Worm (Caenorhabditis elegans): Measurements from ENCODE around the gene unc-44.

Gene unc-44

DNA sequence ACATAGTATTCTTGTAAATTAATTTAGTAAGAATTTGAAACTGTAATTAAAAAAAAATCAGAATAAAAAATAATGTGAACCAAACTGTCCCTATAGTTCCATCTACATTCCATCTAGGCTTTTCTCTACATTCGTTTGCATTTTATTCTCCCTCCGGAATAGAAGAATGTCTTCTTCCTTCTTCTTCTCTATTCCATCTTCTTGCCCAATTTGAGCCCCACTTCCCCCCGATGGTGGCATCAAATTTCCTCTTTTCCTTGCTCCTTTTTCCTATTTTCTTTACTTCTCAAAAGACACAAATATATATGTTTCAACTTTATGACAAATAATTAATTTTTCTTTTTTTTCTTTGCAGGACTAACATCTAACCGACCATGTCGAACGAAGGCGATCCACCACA lies at the start of gene unc-44:
Gene unc-44, plus strand, starts transcription at position 356 of the 400 bp plus-strand sequence.
- TF ChIP-seq egl-27 (tag; optimal IDR thresholded peaks at IDR 0.05) (no peak), fkh-2 (tag; optimal IDR thresholded peaks at IDR 0.05) (no peak), jun-1 (tag; optimal IDR thresholded peaks at IDR 0.05) (no peak), pha-4 (tag; optimal IDR thresholded peaks at IDR 0.05) (no peak), nhr-237 (tag; optimal IDR thresholded peaks at IDR 0.05) (no peak)

DNA sequence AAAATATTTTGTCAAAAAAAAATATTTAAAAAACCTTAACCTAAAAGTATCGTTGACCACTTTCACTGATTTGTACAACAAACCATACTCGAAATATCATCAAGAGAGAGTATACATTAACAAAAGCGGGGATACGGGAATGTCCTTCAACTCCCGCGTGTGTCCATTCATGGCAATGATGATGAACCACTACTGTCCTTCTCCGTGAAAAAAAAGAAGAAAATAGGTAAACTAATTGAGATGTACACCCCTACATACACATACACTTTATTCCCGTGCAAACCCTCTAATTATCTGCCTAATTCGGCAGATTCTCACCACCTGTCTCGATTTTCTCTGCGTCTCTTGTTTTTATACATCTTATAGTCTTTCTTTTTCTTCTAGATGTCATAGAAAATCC lies 48.7 kb upstream of the unc-44 start:
- TF ChIP-seq lin-15B (tag; optimal IDR thresholded peaks at IDR 0.05) = no peak
- TF ChIP-seq ceh-16 (tag; optimal IDR thresholded peaks at IDR 0.05) = no peak
- TF ChIP-seq nhr-25 (tag; optimal IDR thresholded peaks at IDR 0.05) = peak; percentile 64
- TF ChIP-seq hmg-11 (tag; optimal IDR thresholded peaks at IDR 0.05) = peak; percentile 9
- no peak for TF ChIP-seq elt-1 (tag; optimal IDR thresholded peaks at IDR 0.05)
- TF ChIP-seq pqm-1 (tag; optimal IDR thresholded peaks at IDR 0.05) = no peak
- peak; percentile 6 for TF ChIP-seq egl-5 (tag; optimal IDR thresholded peaks at IDR 0.05)
- no peak for TF ChIP-seq mdl-1 (tag; optimal IDR thresholded peaks at IDR 0.05)
- peak; percentile 50 for TF ChIP-seq nhr-23 (tag; optimal IDR thresholded peaks at IDR 0.05)
- TF ChIP-seq nfya-1 (tag; optimal IDR thresholded peaks at IDR 0.05; ENCODE audit: insufficient read depth) = no peak
- no peak for TF ChIP-seq ama-1 (optimal IDR thresholded peaks at IDR 0.05)
- TF ChIP-seq lin-39 (tag; optimal IDR thresholded peaks at IDR 0.05) = no peak

DNA sequence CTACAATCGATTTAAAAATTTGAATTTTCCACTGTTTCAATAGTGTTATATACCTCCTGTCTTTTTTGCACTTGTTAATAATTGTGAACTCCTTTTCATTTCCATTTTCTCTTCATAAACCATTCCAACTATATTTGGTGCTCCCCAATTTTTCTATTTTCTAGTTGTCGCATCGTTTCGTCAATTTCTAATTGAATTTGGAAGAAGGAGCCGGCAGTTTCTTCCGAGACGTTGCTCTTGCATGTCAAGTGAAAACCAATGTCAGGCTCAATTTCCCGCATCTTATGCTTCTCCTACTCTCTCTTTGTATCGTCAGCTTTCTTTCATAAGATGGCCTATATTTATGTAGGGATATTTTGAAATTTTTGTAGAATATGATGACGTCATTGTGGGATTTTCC lies 47.6 kb upstream of the unc-44 start:
- no peak for TF ChIP-seq eor-1 (tag; optimal IDR thresholded peaks at IDR 0.05)
- TF ChIP-seq ceh-28 (tag; optimal IDR thresholded peaks at IDR 0.05) = no peak
- no peak for TF ChIP-seq R02D3.7 (tag; optimal IDR thresholded peaks at IDR 0.05)
- TF ChIP-seq mdl-1 (tag; optimal IDR thresholded peaks at IDR 0.05) = no peak
- no peak for TF ChIP-seq daf-12 (tag; optimal IDR thresholded peaks at IDR 0.05)
- TF ChIP-seq fos-1 (tag; optimal IDR thresholded peaks at IDR 0.05) = no peak
- no peak for TF ChIP-seq pha-4 (tag; optimal IDR thresholded peaks at IDR 0.05)
- no peak for TF ChIP-seq ZK546.5 (tag; optimal IDR thresholded peaks at IDR 0.05)
- TF ChIP-seq mml-1 (tag; optimal IDR thresholded peaks at IDR 0.05) = no peak
- no peak for TF ChIP-seq aly-2 (tag; optimal IDR thresholded peaks at IDR 0.05)
- TF ChIP-seq lin-39 (tag; optimal IDR thresholded peaks at IDR 0.05) = no peak
- TF ChIP-seq lin-15B (tag; optimal IDR thresholded peaks at IDR 0.05) = no peak

DNA sequence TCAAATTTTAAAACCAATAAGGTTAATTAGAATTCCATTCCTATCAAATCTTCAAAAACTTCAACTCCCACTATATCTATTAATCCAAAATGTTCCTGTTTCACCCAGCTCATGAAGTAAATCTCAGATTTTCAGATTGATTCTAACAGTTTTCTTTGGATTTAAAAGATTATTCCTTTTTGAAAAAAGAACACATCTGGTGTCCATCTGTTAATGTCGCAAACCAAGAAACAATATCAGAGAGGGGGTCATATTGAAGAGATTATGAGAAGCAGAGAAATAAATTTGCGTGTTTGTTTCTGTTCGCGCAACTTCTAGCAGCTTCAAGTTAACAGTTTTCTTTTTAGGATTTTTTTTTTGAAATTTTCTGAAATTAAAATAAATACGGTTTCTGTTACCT lies 46.4 kb upstream of the unc-44 start:
- TF ChIP-seq ama-1 (optimal IDR thresholded peaks at IDR 0.05) (no peak), snpc-4 (tag; optimal IDR thresholded peaks at IDR 0.05) (no peak), egl-5 (tag; optimal IDR thresholded peaks at IDR 0.05) (no peak), sea-2 (GFP tag; optimal IDR thresholded peaks at IDR 0.05) (no peak), ceh-28 (tag; optimal IDR thresholded peaks at IDR 0.05) (no peak), R02D3.7 (tag; optimal IDR thresholded peaks at IDR 0.05) (no peak), ceh-16 (tag; optimal IDR thresholded peaks at IDR 0.05) (no peak), nhr-11 (tag; optimal IDR thresholded peaks at IDR 0.05) (no peak), nhr-76 (tag; optimal IDR thresholded peaks at IDR 0.05) (no peak), skn-1 (tag; optimal IDR thresholded peaks at IDR 0.05) (no peak), nhr-237 (tag; optimal IDR thresholded peaks at IDR 0.05) (no peak), egl-27 (tag; optimal IDR thresholded peaks at IDR 0.05) (no peak), ceh-82 (tag; optimal IDR thresholded peaks at IDR 0.05) (no peak), fos-1 (tag; optimal IDR thresholded peaks at IDR 0.05) (no peak), elt-2 (tag; optimal IDR thresholded peaks at IDR 0.05) (no peak), tbx-2 (tag; optimal IDR thresholded peaks at IDR 0.05) (no peak)

DNA sequence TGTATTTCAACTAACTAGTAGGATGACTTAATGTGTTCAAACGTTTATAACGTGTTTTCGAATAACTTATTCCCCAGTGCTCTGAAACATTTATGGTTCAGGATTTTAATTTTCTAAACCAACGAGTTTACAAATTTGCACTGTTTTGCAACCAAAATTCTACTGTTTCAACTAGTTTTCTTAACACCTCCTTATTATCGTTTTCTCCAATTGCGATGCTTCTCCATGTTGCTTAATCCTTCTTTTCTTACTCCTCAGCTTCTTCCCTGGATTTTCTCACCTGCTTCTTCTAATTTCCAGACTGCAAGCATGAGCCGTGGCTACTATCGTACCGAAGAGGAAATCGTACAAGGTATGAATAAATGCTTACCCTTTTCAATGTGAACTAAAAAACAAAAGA lies 45.0 kb upstream of the unc-44 start, which contains the start of gene lin-33:
Gene lin-33, plus strand, starts transcription at position 301 of the 400 bp plus-strand sequence.
- TF ChIP-seq ztf-4 (tag; optimal IDR thresholded peaks at IDR 0.05) (no peak), fkh-10 (GFP tag; optimal IDR thresholded peaks at IDR 0.05) (no peak), fkh-2 (tag; optimal IDR thresholded peaks at IDR 0.05) (no peak), elt-1 (tag; optimal IDR thresholded peaks at IDR 0.05) (no peak), nhr-28 (tag; optimal IDR thresholded peaks at IDR 0.05) (no peak), elt-3 (tag; optimal IDR thresholded peaks at IDR 0.05) (no peak), nhr-76 (tag; optimal IDR thresholded peaks at IDR 0.05) (no peak), nhr-77 (tag; optimal IDR thresholded peaks at IDR 0.05) (no peak), unc-62 (GFP tag; optimal IDR thresholded peaks at IDR 0.05) (no peak), ZK546.5 (tag; optimal IDR thresholded peaks at IDR 0.05) (no peak), lsy-12 (tag; optimal IDR thresholded peaks at IDR 0.05) (no peak), lin-15B (tag; optimal IDR thresholded peaks at IDR 0.05) (no peak), mml-1 (tag; optimal IDR thresholded peaks at IDR 0.05) (no peak), jun-1 (tag; optimal IDR thresholded peaks at IDR 0.05) (no peak), nfya-1 (tag; optimal IDR thresholded peaks at IDR 0.05; ENCODE audit: insufficient read depth) (no peak), mdl-1 (tag; optimal IDR thresholded peaks at IDR 0.05) (no peak)

Data from whole organism, L3 larva.